Fruit fly (Drosophila melanogaster) whole organism, wandering third instar larva: Measurements from ENCODE around the gene Pink1.

ENCODE experiments used
- HLH106 ChIP-seq: fragments of 200-800 bp; optimal IDR thresholded peaks from 3 replicates; lab custom pipeline; 2019; ENCODE audit warnings: missing biosample characterization, mild to moderate bottlenecking, missing genetic modification characterization, moderate library complexity
- Jra ChIP-seq: sonication (Bioruptor generic); optimal IDR thresholded peaks from 2 replicates; lab custom pipeline; 2016; ENCODE audit warnings: missing biosample characterization, missing genetic modification characterization
- Myc ChIP-seq: fragments of >200 bp; optimal IDR thresholded peaks from 2 replicates; lab custom pipeline; 2017
- N ChIP-seq: fragments of >200 bp; optimal IDR thresholded peaks from 2 replicates; lab custom pipeline; 2018; ENCODE audit warnings: missing biosample characterization, missing external identifiers, missing genetic modification characterization
- OdsH ChIP-seq: fragments of 200-800 bp; sonication (Bioruptor generic); optimal IDR thresholded peaks from 2 replicates; lab custom pipeline; 2016; ENCODE audit warnings: missing biosample characterization, mild to moderate bottlenecking, missing genetic modification characterization
- foxo ChIP-seq, 2 experiments: fragments of 200-800 bp; sonication (Bioruptor generic); optimal IDR thresholded peaks; 2 replicates in 1 of 2; 3 replicates in 1 of 2; lab custom pipeline; 2016 to 2017; ENCODE audit warnings: missing biosample characterization in 2 of 2, missing genetic modification characterization in 2 of 2
- h ChIP-seq: fragments of 200-800 bp; sonication (Bioruptor generic); optimal IDR thresholded peaks from 3 replicates; lab custom pipeline; 2016; ENCODE audit warnings: missing biosample characterization, mild to moderate bottlenecking, missing genetic modification characterization
- pan ChIP-seq: fragments of >200 bp; optimal IDR thresholded peaks from 2 replicates; lab custom pipeline; 2017
- psq ChIP-seq: fragments of 200-800 bp; sonication (Bioruptor generic); optimal IDR thresholded peaks from 3 replicates; lab custom pipeline; 2017; ENCODE audit warnings: missing biosample characterization, mild to moderate bottlenecking, missing genetic modification characterization, moderate library complexity
- rgr ChIP-seq: fragments of 200-800 bp; sonication (Bioruptor generic); optimal IDR thresholded peaks from 3 replicates; lab custom pipeline; 2016; ENCODE audit warnings: missing biosample characterization, mild to moderate bottlenecking, missing genetic modification characterization

- TF ChIP-seq rgr (GFP tag; lab: Kevin White, UChicago) (no peak), HLH106 (tag; lab: Kevin White, UChicago) (no peak), OdsH (GFP tag; lab: Kevin White, UChicago) (no peak), psq (GFP tag; lab: Kevin White, UChicago) (no peak), foxo (GFP tag; optimal IDR thresholded peaks at IDR 0.05; lab: Kevin White, UChicago) (no peak), h (GFP tag; lab: Kevin White, UChicago) (no peak), N (GFP tag; lab: Kevin White, UChicago) (no peak), Jra (GFP tag; lab: Kevin White, UChicago) (no peak), Myc (lab: Kevin White, UChicago) (no peak), pan (lab: Kevin White, UChicago) (no peak)
Observed at dm6 chrX:6706570-6707306, 23.1 kb downstream of the Pink1 start.
